Worm (Caenorhabditis elegans): Measurements from ENCODE around the gene fut-4.
A peak's percentile ranks its signal among the peaks of the same experiment; 100 is the strongest.

fut-4 gene

DNA sequence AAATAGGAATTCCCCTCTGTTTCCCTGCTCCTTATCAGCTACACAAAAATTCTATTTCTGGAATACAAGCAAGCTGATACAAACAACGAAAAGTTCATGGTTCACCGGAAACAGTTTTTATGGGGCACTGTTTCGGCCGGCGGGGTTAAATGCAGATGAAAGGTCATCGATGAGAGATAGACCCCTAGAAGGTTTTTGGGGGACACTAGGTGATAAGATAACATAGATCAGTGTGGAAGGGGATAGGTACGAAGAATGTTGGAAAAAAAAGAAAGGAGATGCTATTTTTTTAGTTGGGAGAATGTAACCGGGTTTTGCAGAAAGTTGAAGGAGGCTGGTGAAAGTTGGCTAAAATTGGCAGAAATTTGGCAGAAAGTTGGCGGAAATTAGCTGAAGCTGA lies 16.8 kb downstream of the fut-4 start:
- TF ChIP-seq skn-1 (tag; optimal IDR thresholded peaks at IDR 0.05) (no peak), snpc-4 (tag; optimal IDR thresholded peaks at IDR 0.05) (no peak), nhr-28 (tag; optimal IDR thresholded peaks at IDR 0.05) (peak; percentile 12), lin-15B (tag; optimal IDR thresholded peaks at IDR 0.05) (no peak), dve-1 (tag; optimal IDR thresholded peaks at IDR 0.05; ENCODE audit: insufficient read depth) (no peak), zip-11 (GFP tag; IDR thresholded peaks at IDR 0.05) (no peak), nhr-25 (tag; optimal IDR thresholded peaks at IDR 0.05; ENCODE audit: borderline replicate concordance, insufficient read depth) (no peak)

DNA sequence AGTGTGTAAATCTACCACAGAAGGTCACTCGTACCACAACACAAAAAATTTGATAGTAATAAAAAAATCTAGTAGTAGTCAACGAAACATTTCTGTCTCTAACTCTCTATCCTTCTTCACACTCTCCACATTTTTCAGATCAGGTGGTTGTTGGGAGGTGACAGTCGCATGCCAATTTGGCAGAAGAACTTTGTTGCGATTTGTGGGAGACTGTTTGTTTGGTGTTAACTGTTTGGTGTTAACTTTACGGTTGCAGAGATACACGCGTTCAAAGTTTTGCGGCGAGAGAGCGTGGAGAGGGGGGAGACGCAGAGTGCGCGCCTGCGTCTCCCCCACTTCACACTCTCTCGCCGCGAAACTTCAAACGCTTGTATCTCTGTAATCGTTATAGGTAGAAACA lies 17.4 kb downstream of the fut-4 start:
- TF ChIP-seq madf-9 (GFP tag; conservative IDR thresholded peaks at IDR 0.05) (no peak), hlh-11 (tag; optimal IDR thresholded peaks at IDR 0.05) (peak; percentile 37), daf-19 (GFP tag; conservative IDR thresholded peaks at IDR 0.05) (no peak), D1046.2 (GFP tag; IDR thresholded peaks at IDR 0.05) (no peak), nhr-102 (tag; optimal IDR thresholded peaks at IDR 0.05) (no peak), lin-1 (GFP tag; IDR thresholded peaks at IDR 0.05) (0 out of 2 replicates have a peak, but pooled peaks have one; percentile 22), pha-4 (GFP tag; IDR thresholded peaks at IDR 0.05) (0 out of 2 replicates have a peak, but pooled peaks have one; percentile 52), pha-4 (tag; optimal IDR thresholded peaks at IDR 0.05) (no peak), dmd-6 (GFP tag; IDR thresholded peaks at IDR 0.05) (peak; percentile 85), zag-1 (tag; optimal IDR thresholded peaks at IDR 0.05) (no peak), lim-7 (GFP tag; IDR thresholded peaks at IDR 0.05) (no peak), ceh-32 (tag; optimal IDR thresholded peaks at IDR 0.05; ENCODE audit: poor library complexity) (no peak), nhr-41 (GFP tag; IDR thresholded peaks at IDR 0.05) (no peak), zfp-3 (GFP tag; conservative IDR thresholded peaks at IDR 0.05) (no peak), nhr-77 (tag; optimal IDR thresholded peaks at IDR 0.05) (no peak), dve-1 (tag; optimal IDR thresholded peaks at IDR 0.05; ENCODE audit: insufficient read depth) (peak; percentile 79), mxl-3 (GFP tag; optimal IDR thresholded peaks at IDR 0.05) (no peak), tra-1 (GFP tag; IDR thresholded peaks at IDR 0.05) (peak; percentile 64; the same call in 1 of the 2 replicates), arid-1 (GFP tag; conservative IDR thresholded peaks at IDR 0.05) (no peak), ceh-44 (GFP tag; IDR thresholded peaks at IDR 0.05) (no peak), hlh-30 (tag; optimal IDR thresholded peaks at IDR 0.05; ENCODE audit: insufficient read depth) (peak; percentile 80), dmd-8 (GFP tag; IDR thresholded peaks at IDR 0.05) (no peak), php-3 (GFP tag; IDR thresholded peaks at IDR 0.05) (0 out of 2 replicates have a peak, but pooled peaks have one; percentile 15), nhr-28 (tag; optimal IDR thresholded peaks at IDR 0.05) (peak; percentile 32), nhr-48 (tag; optimal IDR thresholded peaks at IDR 0.05) (peak; percentile 75), lin-29 (GFP tag; IDR thresholded peaks at IDR 0.05) (no peak), lsy-2 (tag; optimal IDR thresholded peaks at IDR 0.05) (no peak), saeg-2 (GFP tag; IDR thresholded peaks at IDR 0.05) (no peak), sdz-12 (GFP tag; optimal IDR thresholded peaks at IDR 0.05) (no peak), spr-1 (tag; optimal IDR thresholded peaks at IDR 0.05) (no peak), unc-39 (tag; optimal IDR thresholded peaks at IDR 0.05) (no peak), snpc-1.2 (GFP tag; IDR thresholded peaks at IDR 0.05) (no peak), lir-3 (tag; optimal IDR thresholded peaks at IDR 0.05) (no peak), set-16 (GFP tag; IDR thresholded peaks at IDR 0.05) (peak; percentile 26; the same call in 1 of the 2 replicates)

DNA sequence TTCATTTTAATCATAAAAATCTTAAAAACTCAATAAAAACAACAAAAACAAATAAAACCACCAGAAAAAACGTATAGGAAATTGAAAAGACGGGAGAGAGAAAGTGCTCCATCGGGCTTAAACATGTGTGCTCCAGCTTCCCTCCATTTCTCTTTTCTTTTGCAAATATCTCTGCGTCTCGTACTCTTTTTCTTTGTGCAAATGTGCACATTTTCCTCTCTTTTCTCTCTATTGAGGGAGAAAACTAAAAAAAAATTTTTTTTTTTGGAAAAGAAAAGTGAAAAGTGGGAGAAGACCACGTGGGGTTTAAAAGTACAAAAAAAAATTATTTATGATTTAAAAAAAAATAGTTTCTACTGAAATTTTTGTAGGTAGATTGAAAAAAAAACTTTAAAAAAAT lies 18.1 kb downstream of the fut-4 start:
- TF ChIP-seq aha-1 (tag) (peak; percentile 20), dmd-6 (GFP tag; IDR thresholded peaks at IDR 0.05) (peak; percentile 48), hlh-11 (tag; optimal IDR thresholded peaks at IDR 0.05) (peak; percentile 43), mep-1 (tag; optimal IDR thresholded peaks at IDR 0.05) (peak; percentile 52), nhr-6 (tag; optimal IDR thresholded peaks at IDR 0.05) (peak; percentile 19), lsy-2 (tag; optimal IDR thresholded peaks at IDR 0.05) (peak in 1 of 2 experiments; percentile 52), saeg-2 (GFP tag; IDR thresholded peaks at IDR 0.05) (no peak), ceh-32 (tag; optimal IDR thresholded peaks at IDR 0.05; ENCODE audit: poor library complexity) (no peak), snpc-1.2 (GFP tag; IDR thresholded peaks at IDR 0.05) (no peak), fkh-10 (GFP tag; optimal IDR thresholded peaks at IDR 0.05) (peak; percentile 1), pqm-1 (tag; optimal IDR thresholded peaks at IDR 0.05) (no peak), pha-4 (GFP tag; IDR thresholded peaks at IDR 0.05) (0 out of 2 replicates have a peak, but pooled peaks have one; percentile 20), pha-4 (tag; optimal IDR thresholded peaks at IDR 0.05) (no peak), hlh-30 (tag; optimal IDR thresholded peaks at IDR 0.05; ENCODE audit: insufficient read depth) (peak; percentile 26), zip-11 (GFP tag; IDR thresholded peaks at IDR 0.05) (no peak), mxl-3 (GFP tag; optimal IDR thresholded peaks at IDR 0.05) (no peak), mes-2 (tag; optimal IDR thresholded peaks at IDR 0.05; ENCODE audit: poor library complexity, severe bottlenecking) (peak; percentile 0), mdl-1 (tag; optimal IDR thresholded peaks at IDR 0.05) (peak in 1 of 2 experiments; percentile 65)
